Fruit fly (Drosophila melanogaster) whole organism, embryonic: ENCODE data around the gene CG14669.

Experiments
- Aef1 ChIP-seq: fragments of 200-800 bp; sonication (Bioruptor generic); IDR thresholded peaks from 3 replicates; pipeline ENCODE4 v1.3.6; 2022; ENCODE audit warnings: missing biosample characterization, missing genetic modification characterization
- Atf6 ChIP-seq: fragments of 200-800 bp; sonication (Bioruptor generic); IDR thresholded peaks from 2 replicates; pipeline ENCODE4 v1.3.6; 2022; ENCODE audit warnings: missing biosample characterization, missing genetic modification characterization
- Bteb2 ChIP-seq: fragments of 200-800 bp; sonication (Bioruptor generic); optimal IDR thresholded peaks from 2 replicates; lab custom pipeline; 2016; ENCODE audit warnings: missing biosample characterization, missing genetic modification characterization
- CG10267 ChIP-seq: fragments of 200-800 bp; sonication (Bioruptor generic); optimal IDR thresholded peaks from 2 replicates; lab custom pipeline; 2018; ENCODE audit warnings: missing biosample characterization, mild to moderate bottlenecking, missing genetic modification characterization, moderate library complexity
- CG11247 ChIP-seq: fragments of 200-800 bp; sonication (Bioruptor generic); IDR thresholded peaks from 2 replicates; pipeline ENCODE4 v1.3.6; 2022; ENCODE audit warnings: missing biosample characterization, missing genetic modification characterization
- CG11398 ChIP-seq: fragments of 200-800 bp; sonication (Bioruptor generic); optimal IDR thresholded peaks from 2 replicates; lab custom pipeline; 2016; ENCODE audit warnings: missing biosample characterization, missing genetic modification characterization
- CG11560 ChIP-seq: fragments of 200-800 bp; sonication (Bioruptor generic); IDR thresholded peaks from 3 replicates; pipeline ENCODE4 v1.3.6; 2022; ENCODE audit warnings: missing biosample characterization, missing genetic modification characterization
- CG11695 ChIP-seq: fragments of 200-800 bp; sonication (Bioruptor generic); IDR thresholded peaks from 3 replicates; pipeline ENCODE4 v1.3.6; 2022; ENCODE audit warnings: missing biosample characterization, missing genetic modification characterization
- CG12299 ChIP-seq: fragments of 200-800 bp; sonication (Bioruptor generic); optimal IDR thresholded peaks from 2 replicates; lab custom pipeline; 2018; ENCODE audit warnings: missing biosample characterization, mild to moderate bottlenecking, missing genetic modification characterization
- CG12391 ChIP-seq: fragments of 200-800 bp; sonication (Bioruptor generic); optimal IDR thresholded peaks from 3 replicates; lab custom pipeline; 2018; ENCODE audit warnings: missing biosample characterization, mild to moderate bottlenecking, missing genetic modification characterization, moderate library complexity
- CG13287 ChIP-seq: fragments of 200-800 bp; sonication (Bioruptor generic); IDR thresholded peaks from 2 replicates; pipeline ENCODE4 v1.3.6; 2022; ENCODE audit warnings: missing biosample characterization, missing genetic modification characterization; ENCODE audit not compliant: partially characterized antibody
- CG1529 ChIP-seq: fragments of 200-800 bp; sonication (Bioruptor generic); optimal IDR thresholded peaks from 3 replicates; lab custom pipeline; 2018; ENCODE audit warnings: missing biosample characterization, missing genetic modification characterization
- CG15696 ChIP-seq: fragments of 200-800 bp; sonication (Bioruptor generic); optimal IDR thresholded peaks from 2 replicates; lab custom pipeline; 2019; ENCODE audit warnings: missing biosample characterization, mild to moderate bottlenecking, missing genetic modification characterization, moderate library complexity
- CG17361 ChIP-seq: fragments of 200-800 bp; sonication (Bioruptor generic); IDR thresholded peaks from 3 replicates; pipeline ENCODE4 v1.3.6; 2022; ENCODE audit warnings: missing biosample characterization, missing genetic modification characterization
- CG18011 ChIP-seq: fragments of 200-800 bp; sonication (Bioruptor generic); optimal IDR thresholded peaks from 2 replicates; lab custom pipeline; 2017; ENCODE audit warnings: missing biosample characterization, missing genetic modification characterization, mild to moderate bottlenecking, moderate library complexity, missing genotype
- CG18619 ChIP-seq: fragments of 200-800 bp; sonication (Bioruptor generic); optimal IDR thresholded peaks from 3 replicates; lab custom pipeline; 2017; ENCODE audit warnings: missing biosample characterization, mild to moderate bottlenecking, missing genetic modification characterization
- CG2120 ChIP-seq: fragments of 200-800 bp; sonication (Bioruptor generic); optimal IDR thresholded peaks from 3 replicates; lab custom pipeline; 2016; ENCODE audit warnings: missing biosample characterization, missing genetic modification characterization
- CG30431 ChIP-seq: fragments of 200-800 bp; sonication (Bioruptor generic); optimal IDR thresholded peaks from 2 replicates; lab custom pipeline; 2017; ENCODE audit warnings: missing biosample characterization, missing genetic modification characterization
- CG32772 ChIP-seq: fragments of 200-800 bp; sonication (Bioruptor generic); IDR thresholded peaks from 2 replicates; pipeline ENCODE4 v1.3.6; 2022; ENCODE audit warnings: missing biosample characterization, missing genetic modification characterization
- CG42726 ChIP-seq: fragments of 200-800 bp; sonication (Bioruptor generic); IDR thresholded peaks from 2 replicates; pipeline ENCODE4 v1.3.6; 2022; ENCODE audit warnings: missing biosample characterization, missing genetic modification characterization; ENCODE audit not compliant: partially characterized antibody
- CG4707 ChIP-seq: fragments of 200-800 bp; sonication (Bioruptor generic); optimal IDR thresholded peaks from 2 replicates; lab custom pipeline; 2018; ENCODE audit warnings: missing biosample characterization, mild to moderate bottlenecking, missing genetic modification characterization, moderate library complexity
- CG6765 ChIP-seq: fragments of 200-800 bp; sonication (Bioruptor generic); optimal IDR thresholded peaks from 3 replicates; lab custom pipeline; 2017; ENCODE audit warnings: missing biosample characterization, mild to moderate bottlenecking, missing genetic modification characterization
- CG7556 ChIP-seq: fragments of 200-800 bp; sonication (Bioruptor generic); optimal IDR thresholded peaks from 2 replicates; lab custom pipeline; 2017; ENCODE audit warnings: missing biosample characterization, mild to moderate bottlenecking, missing genetic modification characterization
- CG7786 ChIP-seq: fragments of 200-800 bp; sonication (Bioruptor generic); optimal IDR thresholded peaks from 2 replicates; lab custom pipeline; 2016; ENCODE audit warnings: missing biosample characterization, missing genetic modification characterization
- CG8478 ChIP-seq: fragments of >200 bp; optimal IDR thresholded peaks from 2 replicates; lab custom pipeline; 2018
- CHES-1-like ChIP-seq: fragments of 200-800 bp; sonication (Bioruptor generic); optimal IDR thresholded peaks from 2 replicates; lab custom pipeline; 2016; ENCODE audit warnings: missing biosample characterization, missing genetic modification characterization
- D19A ChIP-seq: fragments of 200-800 bp; optimal IDR thresholded peaks from 3 replicates; lab custom pipeline; 2019; ENCODE audit warnings: missing biosample characterization, mild to moderate bottlenecking, missing genetic modification characterization, moderate library complexity
- E2f2 ChIP-seq: fragments of 200-800 bp; sonication (Bioruptor generic); IDR thresholded peaks from 2 replicates; pipeline ENCODE4 v1.3.6; 2022; ENCODE audit warnings: missing biosample characterization, missing genetic modification characterization
- ERR ChIP-seq: fragments of 200-800 bp; sonication (Bioruptor generic); optimal IDR thresholded peaks from 2 replicates; lab custom pipeline; 2016; ENCODE audit warnings: missing biosample characterization, missing genetic modification characterization
- Gug ChIP-seq: fragments of 200-800 bp; sonication (Bioruptor generic); IDR thresholded peaks from 4 replicates; pipeline ENCODE4 v1.3.6; 2022; ENCODE audit warnings: missing biosample characterization, missing genetic modification characterization
- HLHmδ ChIP-seq: fragments of 200-800 bp; sonication (Bioruptor generic); optimal IDR thresholded peaks from 2 replicates; lab custom pipeline; 2018; ENCODE audit warnings: missing biosample characterization, mild to moderate bottlenecking, missing genetic modification characterization, moderate library complexity
- HmgZ ChIP-seq: fragments of 200-800 bp; sonication (Bioruptor generic); optimal IDR thresholded peaks from 2 replicates; lab custom pipeline; 2018; ENCODE audit warnings: missing biosample characterization, mild to moderate bottlenecking, missing genetic modification characterization
- Hr51 ChIP-seq, 2 experiments: fragments of 200-800 bp; sonication (Bioruptor generic); optimal IDR thresholded peaks; 2 replicates in 1 of 2; 3 replicates in 1 of 2; lab custom pipeline; 2016 to 2018; ENCODE audit warnings: missing biosample characterization in 2 of 2, missing genetic modification characterization in 2 of 2, mild to moderate bottlenecking in 1 of 2, moderate library complexity in 1 of 2
- MESR4 ChIP-seq: fragments of 200-800 bp; sonication (Bioruptor generic); optimal IDR thresholded peaks from 2 replicates; lab custom pipeline; 2018; ENCODE audit warnings: missing biosample characterization, mild to moderate bottlenecking, missing genetic modification characterization, moderate library complexity
- Rfx ChIP-seq: fragments of 200-800 bp; sonication (Bioruptor generic); IDR thresholded peaks from 2 replicates; pipeline ENCODE4 v1.3.6; 2022; ENCODE audit warnings: missing biosample characterization, missing genetic modification characterization
- Sry-δ ChIP-seq: fragments of 200-800 bp; sonication (Bioruptor generic); optimal IDR thresholded peaks from 2 replicates; lab custom pipeline; 2016; ENCODE audit warnings: missing biosample characterization, missing genetic modification characterization
- YL-1 ChIP-seq: fragments of 200-800 bp; sonication (Bioruptor generic); optimal IDR thresholded peaks from 3 replicates; lab custom pipeline; 2017; ENCODE audit warnings: missing biosample characterization, mild to moderate bottlenecking, missing genetic modification characterization
- ap ChIP-seq: fragments of 200-800 bp; sonication (Bioruptor generic); IDR thresholded peaks from 2 replicates; pipeline ENCODE4 v1.3.6; 2022; ENCODE audit warnings: missing biosample characterization, missing genetic modification characterization
- ara ChIP-seq: fragments of 200-800 bp; sonication (Bioruptor generic); IDR thresholded peaks from 2 replicates; pipeline ENCODE4 v1.3.6; 2022; ENCODE audit warnings: missing biosample characterization, missing genetic modification characterization
- ato ChIP-seq: fragments of 200-800 bp; sonication (Bioruptor generic); IDR thresholded peaks from 2 replicates; pipeline ENCODE4 v1.3.6; 2022; ENCODE audit warnings: missing biosample characterization, missing genetic modification characterization; ENCODE audit not compliant: partially characterized antibody
- dan ChIP-seq: fragments of 200-800 bp; sonication (Bioruptor generic); IDR thresholded peaks from 2 replicates; pipeline ENCODE4 v1.3.6; 2022; ENCODE audit warnings: missing biosample characterization, missing genetic modification characterization
- ems ChIP-seq: fragments of 200-800 bp; sonication (Bioruptor generic); optimal IDR thresholded peaks from 3 replicates; lab custom pipeline; 2016; ENCODE audit warnings: missing biosample characterization, missing genetic modification characterization
- grn ChIP-seq: fragments of 200-800 bp; sonication (Bioruptor generic); optimal IDR thresholded peaks from 3 replicates; lab custom pipeline; 2017; ENCODE audit warnings: missing biosample characterization, missing genetic modification characterization
- ham ChIP-seq: fragments of 200-800 bp; sonication (Bioruptor generic); IDR thresholded peaks from 2 replicates; pipeline ENCODE4 v1.3.6; 2022; ENCODE audit warnings: missing biosample characterization, missing genetic modification characterization
- her ChIP-seq: fragments of 200-800 bp; sonication (Bioruptor generic); optimal IDR thresholded peaks from 2 replicates; lab custom pipeline; 2016; ENCODE audit warnings: missing biosample characterization, missing genetic modification characterization
- jumu ChIP-seq: fragments of 200-800 bp; sonication (Bioruptor generic); optimal IDR thresholded peaks from 3 replicates; lab custom pipeline; 2016; ENCODE audit warnings: missing biosample characterization, missing genetic modification characterization
- maf-S ChIP-seq: fragments of 200-800 bp; sonication (Bioruptor generic); optimal IDR thresholded peaks from 2 replicates; lab custom pipeline; 2016; ENCODE audit warnings: missing biosample characterization, missing genetic modification characterization
- org-1 ChIP-seq: fragments of 200-800 bp; sonication (Bioruptor generic); optimal IDR thresholded peaks from 2 replicates; lab custom pipeline; 2017; ENCODE audit warnings: missing biosample characterization, missing genetic modification characterization
- sd ChIP-seq: fragments of 200-800 bp; sonication (Bioruptor generic); optimal IDR thresholded peaks from 3 replicates; lab custom pipeline; 2018; ENCODE audit warnings: missing biosample characterization, mild to moderate bottlenecking, missing genetic modification characterization, moderate library complexity
- vfl ChIP-seq: fragments of 200-800 bp; sonication (Bioruptor generic); optimal IDR thresholded peaks from 2 replicates; lab custom pipeline; 2016; ENCODE audit warnings: missing biosample characterization, missing genetic modification characterization
- wdn ChIP-seq: fragments of 200-800 bp; sonication (Bioruptor generic); IDR thresholded peaks from 2 replicates; pipeline ENCODE4 v1.3.6; 2022; ENCODE audit warnings: missing biosample characterization, missing genetic modification characterization
- zfh2 ChIP-seq: fragments of 200-800 bp; sonication (Bioruptor generic); optimal IDR thresholded peaks from 2 replicates; lab custom pipeline; 2016; ENCODE audit warnings: missing biosample characterization, missing genetic modification characterization

CG14669 gene

dm6 chr3R:5393742-5394391 is 20.5 kb upstream of the CG14669 start, which contains the start of gene CG1172 (continued):
- TF ChIP-seq Sry-δ (peak; percentile 70), D19A (no peak), Aef1 (no peak), wdn (no peak), CG12391 (tag; lab: Kevin White, UChicago) (no peak), YL-1 (GFP tag; lab: Kevin White, UChicago) (peak; percentile 77), CG18619 (GFP tag; lab: Kevin White, UChicago) (no peak), CG13287 (GFP tag; lab: Robert Waterston, UW) (peak; percentile 88), CG6765 (GFP tag; lab: Kevin White, UChicago) (no peak), Hr51 (GFP tag; optimal IDR thresholded peaks at IDR 0.05; lab: Kevin White, UChicago) (no peak), CG11560 (no peak), CG17361 (no peak), her (GFP tag; lab: Kevin White, UChicago) (no peak), zfh2 (GFP tag; lab: Kevin White, UChicago) (no peak), MESR4 (GFP tag; lab: Kevin White, UChicago) (peak; percentile 85), HmgZ (tag; lab: Kevin White, UChicago) (peak; percentile 63), HLHmδ (no peak), CG11247 (no peak), CG18011 (no peak), CG15696 (tag; lab: Kevin White, UChicago) (no peak), CG32772 (GFP tag; lab: Robert Waterston, UW) (no peak), ERR (GFP tag; lab: Kevin White, UChicago) (no peak), CG1529 (GFP tag; lab: Kevin White, UChicago) (no peak), jumu (no peak), dan (no peak), sd (tag; lab: Kevin White, UChicago) (peak; percentile 68), ems (no peak), CG7556 (GFP tag; lab: Kevin White, UChicago) (no peak), CHES-1-like (GFP tag; lab: Kevin White, UChicago) (peak; percentile 18), ato (no peak), Rfx (GFP tag; lab: Robert Waterston, UW) (peak; percentile 11; the same call in 1 of the 2 replicates), ap (GFP tag; lab: Robert Waterston, UW) (no peak), CG11398 (no peak), grn (GFP tag; lab: Kevin White, UChicago) (no peak), CG11695 (peak; percentile 91), CG12299 (peak; percentile 11), ham (GFP tag; lab: Robert Waterston, UW) (no peak), Atf6 (GFP tag; lab: Robert Waterston, UW) (no peak), E2f2 (GFP tag; lab: Robert Waterston, UW) (peak; percentile 85), CG2120 (GFP tag; lab: Kevin White, UChicago) (no peak), Bteb2 (GFP tag; lab: Kevin White, UChicago) (no peak), CG30431 (GFP tag; lab: Kevin White, UChicago) (no peak), vfl (GFP tag; lab: Kevin White, UChicago) (no peak), CG7786 (no peak), ara (no peak), CG8478 (lab: Kevin White, UChicago) (no peak), Gug (GFP tag; lab: Robert Waterston, UW) (no peak), CG42726 (GFP tag; lab: Robert Waterston, UW) (no peak), CG4707 (no peak), CG10267 (tag; lab: Kevin White, UChicago) (peak; percentile 49), maf-S (GFP tag; lab: Kevin White, UChicago) (no peak), org-1 (GFP tag; lab: Kevin White, UChicago) (no peak)
